Fruit fly (Drosophila melanogaster): ENCODE data around the gene GAA1.
A peak's percentile ranks its signal among the peaks of the same experiment; 100 is the strongest.

The GAA1 gene

dm6 chrX:5883394-5883793 lies 10.2 kb upstream of the GAA1 start (continued):
- TF ChIP-seq CG10543 (GFP tag; optimal IDR thresholded peaks at IDR 0.05) = no peak
- TF ChIP-seq btn (GFP tag; optimal IDR thresholded peaks at IDR 0.05) = no peak
- TF ChIP-seq Kr (GFP tag; optimal IDR thresholded peaks at IDR 0.05) = no peak
- no peak for TF ChIP-seq Lim3 (GFP tag; IDR thresholded peaks at IDR 0.05)
- no peak for TF ChIP-seq ara (GFP tag; IDR thresholded peaks at IDR 0.05)
- TF ChIP-seq cas (GFP tag; IDR thresholded peaks at IDR 0.05) = no peak
- no peak for TF ChIP-seq Tbp (GFP tag; optimal IDR thresholded peaks at IDR 0.05)
- TF ChIP-seq Ada2b (GFP tag; IDR thresholded peaks at IDR 0.05) = peak; percentile 37; the same call in 1 of the 2 replicates
- no peak for TF ChIP-seq CG14050 (GFP tag; IDR thresholded peaks at IDR 0.05)
- TF ChIP-seq CG7963 (GFP tag; IDR thresholded peaks at IDR 0.05; ENCODE audit: partially characterized antibody) = 0 out of 3 replicates have a peak, but pooled peaks have one; percentile 25
- TF ChIP-seq nau (GFP tag; optimal IDR thresholded peaks at IDR 0.05) = no peak
- TF ChIP-seq fd3F (GFP tag; optimal IDR thresholded peaks at IDR 0.05) = no peak
- peak; percentile 50 for TF ChIP-seq CG7839 (tag; optimal IDR thresholded peaks at IDR 0.05)
- no peak for TF ChIP-seq schlank (tag; optimal IDR thresholded peaks at IDR 0.05)
- peak; percentile 1 for TF ChIP-seq CG13424 (tag; optimal IDR thresholded peaks at IDR 0.05)
- TF ChIP-seq CG11398 (GFP tag; optimal IDR thresholded peaks at IDR 0.05) = no peak
- TF ChIP-seq CTCF (GFP tag; optimal IDR thresholded peaks at IDR 0.05) = peak; percentile 99
- TF ChIP-seq CHES-1-like (GFP tag; optimal IDR thresholded peaks at IDR 0.05) = peak; percentile 5
- TF ChIP-seq CG18476 (GFP tag; optimal IDR thresholded peaks at IDR 0.05) = no peak
- TF ChIP-seq lmd (GFP tag; IDR thresholded peaks at IDR 0.05) = peak; percentile 38; the same call in 1 of the 2 replicates
- TF ChIP-seq GATAe (GFP tag; conservative IDR thresholded peaks at IDR 0.05) = no peak
- TF ChIP-seq ken (GFP tag; IDR thresholded peaks at IDR 0.05) = peak; percentile 57; the same call in 2 of the 3 replicates
- no peak for TF ChIP-seq ash1 (GFP tag; optimal IDR thresholded peaks at IDR 0.05)
- peak; percentile 21 for TF ChIP-seq CG18619 (GFP tag; optimal IDR thresholded peaks at IDR 0.05)
- no peak for TF ChIP-seq Dfd (GFP tag; optimal IDR thresholded peaks at IDR 0.05)
- TF ChIP-seq CG9797 (GFP tag; optimal IDR thresholded peaks at IDR 0.05) = no peak
- no peak for TF ChIP-seq Atf6 (GFP tag; IDR thresholded peaks at IDR 0.05)
- TF ChIP-seq Nf-YC (tag; optimal IDR thresholded peaks at IDR 0.05) = peak; percentile 33
- TF ChIP-seq Sox102F (GFP tag; optimal IDR thresholded peaks at IDR 0.05) = peak; percentile 21
- no peak for TF ChIP-seq CG18262 (tag; optimal IDR thresholded peaks at IDR 0.05)
- TF ChIP-seq unpg (GFP tag; optimal IDR thresholded peaks at IDR 0.05) = peak; percentile 24
- no peak for TF ChIP-seq CG6254 (GFP tag; optimal IDR thresholded peaks at IDR 0.05)
- peak; percentile 94 for TF ChIP-seq Ets65A (GFP tag)
- peak; percentile 58 for TF ChIP-seq Hmr (GFP tag; optimal IDR thresholded peaks at IDR 0.05)
- peak; percentile 11 for TF ChIP-seq en (GFP tag; optimal IDR thresholded peaks at IDR 0.05)
- no peak for TF ChIP-seq Dll (GFP tag; IDR thresholded peaks at IDR 0.05; ENCODE audit: partially characterized antibody)
- no peak for TF ChIP-seq mld (GFP tag; IDR thresholded peaks at IDR 0.05; ENCODE audit: partially characterized antibody)
- TF ChIP-seq B-H2 (GFP tag; optimal IDR thresholded peaks at IDR 0.05) = peak; percentile 25
- no peak for TF ChIP-seq sens-2 (GFP tag; IDR thresholded peaks at IDR 0.05)
- TF ChIP-seq hkb (optimal IDR thresholded peaks at IDR 0.05) = no peak
- TF ChIP-seq hkb (GFP tag; IDR thresholded peaks at IDR 0.05) = 0 out of 2 replicates have a peak, but pooled peaks have one; percentile 26
- peak; percentile 78 for TF ChIP-seq CG2199 (GFP tag; IDR thresholded peaks at IDR 0.05)
- TF ChIP-seq bsh (GFP tag; optimal IDR thresholded peaks at IDR 0.05) = peak in 1 of 2 experiments; percentile 25
- TF ChIP-seq CG9215 (GFP tag; IDR thresholded peaks at IDR 0.05) = no peak
- TF ChIP-seq CG34376 (GFP tag; optimal IDR thresholded peaks at IDR 0.05) = peak; percentile 15
- peak; percentile 44 for TF ChIP-seq CG8290 (GFP tag; optimal IDR thresholded peaks at IDR 0.05)
- peak in 1 of 2 experiments; percentile 67 for TF ChIP-seq CG8290 (tag; optimal IDR thresholded peaks at IDR 0.05)
- no peak for TF ChIP-seq hth (optimal IDR thresholded peaks at IDR 0.05)
- TF ChIP-seq CG17361 (GFP tag; IDR thresholded peaks at IDR 0.05) = peak; percentile 36; the same call in 1 of the 3 replicates
- no peak for TF ChIP-seq slp2 (GFP tag; optimal IDR thresholded peaks at IDR 0.05)
- peak; percentile 17 for TF ChIP-seq jumu (GFP tag; optimal IDR thresholded peaks at IDR 0.05)
- TF ChIP-seq sob (GFP tag; IDR thresholded peaks at IDR 0.05) = peak; percentile 57
- TF ChIP-seq gt (GFP tag; IDR thresholded peaks at IDR 0.05) = no peak

Data from whole organism, embryonic.